Worm (Caenorhabditis elegans) whole organism, midembryonic: ENCODE measurements around the gene haf-8.

ENCODE experiments used
- T22C8.4 ChIP-seq: fragments of 200-800 bp; sonication (Bioruptor generic); IDR thresholded peaks from 2 replicates; pipeline ENCODE4 v1.3.6; 2022; ENCODE audit warnings: missing genetic modification characterization, missing compliant biosample characterization
- cog-1 ChIP-seq: sonication (generic microtip); optimal IDR thresholded peaks from 2 replicates; lab custom pipeline; 2016; ENCODE audit warnings: missing genetic modification characterization, missing compliant biosample characterization
- flt-1 ChIP-seq: fragments of 200-800 bp; sonication (Bioruptor generic); IDR thresholded peaks from 2 replicates; pipeline ENCODE4 v1.3.6; 2022; ENCODE audit warnings: missing genetic modification characterization, missing compliant biosample characterization
- klf-2 ChIP-seq: fragments of 200-800 bp; sonication (Bioruptor generic); conservative IDR thresholded peaks from 2 replicates; pipeline ENCODE4 v1.3.6; 2022; ENCODE audit warnings: missing genetic modification reagents, missing genetic modification characterization, missing compliant biosample characterization
- med-1 ChIP-seq: sonication (generic microtip); optimal IDR thresholded peaks from 2 replicates; lab custom pipeline; 2017; ENCODE audit warnings: missing genetic modification characterization, mild to moderate bottlenecking, missing compliant biosample characterization, antibody characterized with exemption, missing genetic modification reagents; ENCODE audit not compliant: insufficient read depth
- ztf-29 ChIP-seq: fragments of 200-800 bp; sonication (Bioruptor generic); IDR thresholded peaks from 2 replicates; pipeline ENCODE4 v1.3.6; 2022; ENCODE audit warnings: missing genetic modification reagents, missing genetic modification characterization, missing compliant biosample characterization

- TF ChIP-seq med-1 (GFP tag; lab: Kevin White, UChicago) (no peak), ztf-29 (GFP tag; lab: Robert Waterston, UW) (no peak), cog-1 (tag; lab: Kevin White, UChicago) (no peak), flt-1 (GFP tag; lab: Robert Waterston, UW) (no peak), T22C8.4 (no peak), klf-2 (GFP tag; lab: Robert Waterston, UW) (no peak)
These were observed 9.5 kb upstream of the haf-8 start, which contains the start of gene lgc-7 for ce11 chrIV:14709286-14709685.
